Fruit fly (Drosophila melanogaster): ENCODE data around the gene kirre.

DNA sequence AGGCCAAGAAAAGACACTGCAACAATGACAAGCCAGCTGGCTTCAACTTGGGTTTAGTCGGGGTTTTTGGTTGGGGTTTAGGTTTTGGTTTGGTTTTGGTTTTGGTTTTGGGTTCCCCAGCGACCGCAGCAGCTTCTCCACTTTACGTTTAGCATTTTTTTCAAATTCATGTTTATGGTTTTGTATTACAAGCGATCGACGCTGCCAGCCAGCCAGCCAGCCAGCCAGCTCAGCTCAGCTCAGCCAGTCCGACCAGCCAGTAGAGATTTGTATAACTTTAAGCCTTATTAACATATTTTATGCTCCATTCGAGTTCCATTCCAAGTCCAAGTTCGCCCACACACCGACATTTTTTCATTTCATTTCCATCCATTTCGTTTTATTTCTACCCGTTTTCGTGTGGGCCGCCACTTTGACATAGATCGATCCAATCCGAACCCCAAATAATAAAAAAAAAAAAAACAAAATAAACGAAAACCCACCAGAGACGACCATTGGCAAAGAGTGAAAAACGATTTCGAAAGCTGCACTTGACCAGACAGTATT lies 223.7 kb downstream of the kirre start:
- TF ChIP-seq lola (GFP tag; optimal IDR thresholded peaks at IDR 0.05) (no peak), Mio (GFP tag; optimal IDR thresholded peaks at IDR 0.05) (no peak), h (GFP tag; optimal IDR thresholded peaks at IDR 0.05) (no peak), CG32264 (GFP tag; optimal IDR thresholded peaks at IDR 0.05) (no peak), usp (GFP tag; optimal IDR thresholded peaks at IDR 0.05) (no peak), dsf (GFP tag; optimal IDR thresholded peaks at IDR 0.05; ENCODE audit: borderline replicate concordance) (no peak), Myc (optimal IDR thresholded peaks at IDR 0.05) (no peak), Abd-B (GFP tag; optimal IDR thresholded peaks at IDR 0.05) (no peak), Hnf4 (GFP tag; optimal IDR thresholded peaks at IDR 0.05) (no peak)

All from whole organism, wandering third instar larva.